Worm (Caenorhabditis elegans) whole organism, mixed stage, embryonic: Measurements from ENCODE around the gene kin-21.

ENCODE experiments used
- bed-3 ChIP-seq: fragments of 200-800 bp; sonication (Bioruptor generic); optimal IDR thresholded peaks from 3 replicates; lab custom pipeline; 2018; ENCODE audit warnings: mild to moderate bottlenecking, missing genetic modification characterization, moderate library complexity, missing compliant biosample characterization
- blmp-1 ChIP-seq: fragments of 150-350 bp; optimal IDR thresholded peaks from 2 replicates; lab custom pipeline; 2014; ENCODE audit warnings: missing biosample characterization, missing genetic modification characterization
- ceh-39 ChIP-seq: fragments of 150-350 bp; optimal IDR thresholded peaks from 2 replicates; lab custom pipeline; 2014; ENCODE audit warnings: missing biosample characterization, missing genetic modification characterization
- ceh-83 ChIP-seq: fragments of 200-800 bp; sonication (Bioruptor generic); optimal IDR thresholded peaks from 2 replicates; lab custom pipeline; 2018; ENCODE audit warnings: mild to moderate bottlenecking, missing genetic modification characterization, missing compliant biosample characterization
- ces-1 ChIP-seq: fragments of 150-350 bp; optimal IDR thresholded peaks from 2 replicates; lab custom pipeline; 2014; ENCODE audit warnings: missing biosample characterization, missing genetic modification reagents, missing genetic modification characterization
- drap-1 ChIP-seq: fragments of 200-800 bp; sonication (Bioruptor generic); optimal IDR thresholded peaks from 3 replicates; lab custom pipeline; 2018; ENCODE audit warnings: mild to moderate bottlenecking, missing genetic modification characterization, missing compliant biosample characterization
- elt-1 ChIP-seq: sonication (generic microtip); optimal IDR thresholded peaks from 2 replicates; lab custom pipeline; 2017; ENCODE audit warnings: missing genetic modification characterization, mild to moderate bottlenecking, missing compliant biosample characterization, antibody characterized with exemption, moderate library complexity, borderline replicate concordance; ENCODE audit not compliant: insufficient read depth
- elt-3 ChIP-seq: fragments of 150-350 bp; optimal IDR thresholded peaks from 2 replicates; lab custom pipeline; 2014; ENCODE audit warnings: missing biosample characterization, missing genetic modification characterization
- flh-1 ChIP-seq: fragments of 200-800 bp; sonication (Bioruptor generic); optimal IDR thresholded peaks from 2 replicates; lab custom pipeline; 2018; ENCODE audit warnings: mild to moderate bottlenecking, missing genetic modification characterization, moderate library complexity, missing compliant biosample characterization
- ham-2 ChIP-seq: fragments of 200-800 bp; sonication (Bioruptor generic); optimal IDR thresholded peaks from 2 replicates; lab custom pipeline; 2018; ENCODE audit warnings: mild to moderate bottlenecking, missing genetic modification characterization, missing compliant biosample characterization
- hlh-1 ChIP-seq: fragments of 150-350 bp; optimal IDR thresholded peaks from 2 replicates; lab custom pipeline; 2014; ENCODE audit warnings: missing biosample characterization, missing genetic modification reagents, missing genetic modification characterization
- lin-32 ChIP-seq: fragments of 200-800 bp; sonication (Bioruptor generic); optimal IDR thresholded peaks from 2 replicates; lab custom pipeline; 2018; ENCODE audit warnings: mild to moderate bottlenecking, missing genetic modification characterization, missing compliant biosample characterization
- lsy-2 ChIP-seq: fragments of 150-350 bp; optimal IDR thresholded peaks from 2 replicates; lab custom pipeline; 2014; ENCODE audit warnings: missing biosample characterization, missing genetic modification characterization
- mab-5 ChIP-seq: fragments of 150-350 bp; optimal IDR thresholded peaks from 2 replicates; lab custom pipeline; 2014; ENCODE audit warnings: missing biosample characterization, missing genetic modification characterization
- mep-1 ChIP-seq: fragments of 150-350 bp; optimal IDR thresholded peaks from 2 replicates; lab custom pipeline; 2017; ENCODE audit warnings: missing biosample characterization, missing genetic modification reagents, missing genetic modification characterization, inconsistent platforms
- mls-2 ChIP-seq: sonication (generic microtip); optimal IDR thresholded peaks from 2 replicates; lab custom pipeline; 2016; ENCODE audit warnings: mild to moderate bottlenecking, missing genetic modification characterization, moderate library complexity, missing compliant biosample characterization
- nhr-12 ChIP-seq: fragments of 150-350 bp; optimal IDR thresholded peaks from 2 replicates; lab custom pipeline; 2014; ENCODE audit warnings: missing biosample characterization, missing genetic modification characterization
- nhr-28 ChIP-seq: fragments of 150-350 bp; optimal IDR thresholded peaks from 2 replicates; lab custom pipeline; 2014; ENCODE audit warnings: missing biosample characterization, missing genetic modification characterization
- nhr-76 ChIP-seq: sonication (generic microtip); optimal IDR thresholded peaks from 2 replicates; lab custom pipeline; 2017; ENCODE audit warnings: missing biosample characterization, missing genetic modification characterization
- pha-4 ChIP-seq: fragments of 150-350 bp; optimal IDR thresholded peaks from 2 replicates; lab custom pipeline; 2018; ENCODE audit warnings: missing biosample characterization, missing genetic modification reagents, missing genetic modification characterization
- sem-2 ChIP-seq: fragments of 200-800 bp; sonication (Bioruptor generic); optimal IDR thresholded peaks from 2 replicates; lab custom pipeline; 2018; ENCODE audit warnings: mild to moderate bottlenecking, missing genetic modification characterization, missing compliant biosample characterization
- snpc-4 ChIP-seq: fragments of 150-350 bp; optimal IDR thresholded peaks from 2 replicates; lab custom pipeline; 2014; ENCODE audit warnings: missing biosample characterization, missing genetic modification characterization
- tbx-8 ChIP-seq: fragments of 200-800 bp; sonication (Bioruptor generic); optimal IDR thresholded peaks from 2 replicates; lab custom pipeline; 2018; ENCODE audit warnings: mild to moderate bottlenecking, missing genetic modification characterization, moderate library complexity, missing compliant biosample characterization
- unc-120 ChIP-seq: sonication (generic microtip); optimal IDR thresholded peaks from 2 replicates; lab custom pipeline; 2017; ENCODE audit warnings: missing genetic modification characterization, missing compliant biosample characterization; ENCODE audit not compliant: poor library complexity, severe bottlenecking
- unc-39 ChIP-seq: fragments of 150-350 bp; optimal IDR thresholded peaks from 2 replicates; lab custom pipeline; 2014; ENCODE audit warnings: missing biosample characterization, missing genetic modification characterization
- unc-62 ChIP-seq: fragments of 150-350 bp; optimal IDR thresholded peaks from 2 replicates; lab custom pipeline; 2014; ENCODE audit warnings: missing biosample characterization, missing genetic modification reagents, missing genetic modification characterization
- zip-8 ChIP-seq: fragments of 150-350 bp; optimal IDR thresholded peaks from 2 replicates; lab custom pipeline; 2014; ENCODE audit warnings: missing biosample characterization, missing genetic modification characterization

Gene kin-21

DNA sequence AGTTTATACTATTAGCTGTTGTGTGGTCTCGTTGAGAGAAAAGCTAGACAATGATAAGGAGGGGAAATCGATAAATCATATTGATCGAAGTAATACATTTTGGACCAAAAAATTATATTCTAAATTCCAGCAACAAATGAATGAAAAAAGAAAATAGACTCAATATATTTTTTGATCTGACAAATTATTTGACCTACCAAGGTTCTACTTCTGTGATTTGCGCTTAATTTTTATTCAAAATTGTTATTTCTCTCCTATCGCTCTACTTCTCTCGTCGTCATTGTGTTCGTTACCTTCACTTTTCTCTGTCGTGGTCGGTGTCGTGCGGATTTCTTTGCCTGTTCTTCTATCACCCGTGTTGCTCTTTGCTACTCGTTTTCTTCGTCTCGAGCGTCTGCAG is 26.3 kb downstream of the kin-21 start:
- TF ChIP-seq unc-62 (no peak), lin-32 (GFP tag; lab: Kevin White, UChicago) (no peak), mls-2 (tag; lab: Kevin White, UChicago) (no peak)
- TF ChIP-seq, all 35 proteins: peak for 0

DNA sequence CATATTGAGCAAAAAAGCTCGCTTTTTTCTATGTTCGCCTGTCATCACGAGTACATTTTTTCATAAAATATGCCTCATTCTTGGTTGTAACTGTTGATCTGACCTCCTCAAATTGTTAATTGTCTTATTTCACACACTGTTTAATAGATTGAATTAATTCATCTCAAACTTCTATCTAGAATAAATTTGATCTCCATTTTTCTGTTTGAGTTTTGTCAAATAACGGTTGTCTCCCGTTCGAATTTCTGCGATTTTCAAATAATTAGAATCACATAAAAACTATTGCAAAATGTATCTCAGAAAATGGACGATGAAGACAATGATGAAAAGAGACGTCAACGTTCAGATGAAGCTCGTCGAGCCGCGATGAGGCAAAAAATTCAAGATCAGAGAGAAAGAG is 29.2 kb downstream of the kin-21 start, which contains the start of gene K07F5.14:
Gene K07F5.14 (plus strand): TSS at position 301 of the 400 bp plus-strand sequence.
- TF ChIP-seq flh-1 (GFP tag; lab: Kevin White, UChicago), result no peak

DNA sequence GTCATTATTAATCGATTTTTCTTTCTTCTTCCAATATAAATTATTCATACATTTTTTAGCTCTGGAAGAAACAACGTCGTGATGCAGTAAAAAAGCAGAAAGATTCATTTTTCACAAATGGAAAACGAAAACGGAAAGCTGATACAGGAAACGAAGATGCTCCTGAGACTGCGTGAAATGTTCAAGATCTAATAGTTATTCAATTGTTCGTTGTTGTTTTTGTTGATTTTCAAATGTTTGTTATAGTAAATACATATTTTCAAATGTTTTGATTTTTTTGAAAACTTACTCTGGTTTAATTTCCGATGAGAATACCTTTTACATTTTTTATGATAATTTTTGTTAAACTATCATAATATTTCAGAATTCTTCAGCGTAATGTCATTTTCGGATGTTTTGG is 31.1 kb downstream of the kin-21 start, which contains the start of gene K07F5.16:
Gene K07F5.16 (plus strand): TSS at position 301 of the 400 bp plus-strand sequence.
- TF ChIP-seq nhr-28 (tag; lab: Kevin White, UChicago) (no peak), sem-2 (GFP tag; lab: Kevin White, UChicago) (no peak), ham-2 (GFP tag; lab: Kevin White, UChicago) (no peak), blmp-1 (no peak), elt-1 (tag; lab: Kevin White, UChicago) (no peak)

DNA sequence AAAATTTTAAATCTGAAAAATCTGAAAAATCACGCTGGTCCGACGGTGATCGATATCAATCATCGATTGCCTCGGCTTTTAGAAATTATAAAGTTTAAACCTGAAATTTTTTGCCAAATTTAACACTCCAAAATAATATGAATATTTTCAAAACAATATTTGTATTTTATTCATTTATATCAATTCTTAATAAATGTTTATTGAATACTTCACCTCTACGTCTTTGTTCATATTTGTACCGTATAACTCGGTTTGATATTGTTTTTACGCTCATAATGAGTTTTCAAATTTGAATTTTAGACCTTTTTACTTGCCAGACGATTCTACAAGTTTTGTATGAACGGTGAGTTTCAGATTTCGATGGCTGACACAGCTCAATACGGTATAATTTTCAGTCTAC is 32.1 kb downstream of the kin-21 start, which contains the start of the genes K07F5.15 and K07F5.22:
Gene K07F5.15 (plus strand): TSS at position 301 of the 400 bp plus-strand sequence.
Gene K07F5.22 (plus strand): TSS at position 301 of the 400 bp plus-strand sequence.
- TF ChIP-seq snpc-4 (tag; lab: Kevin White, UChicago) (no peak), sem-2 (GFP tag; lab: Kevin White, UChicago) (no peak), bed-3 (GFP tag; lab: Kevin White, UChicago) (no peak), unc-62 (no peak), tbx-8 (GFP tag; lab: Kevin White, UChicago) (no peak), nhr-12 (tag; lab: Kevin White, UChicago) (no peak), hlh-1 (no peak), zip-8 (tag; lab: Kevin White, UChicago) (no peak), nhr-76 (no peak), mab-5 (tag; lab: Kevin White, UChicago) (no peak), unc-39 (tag; lab: Kevin White, UChicago) (no peak)

DNA sequence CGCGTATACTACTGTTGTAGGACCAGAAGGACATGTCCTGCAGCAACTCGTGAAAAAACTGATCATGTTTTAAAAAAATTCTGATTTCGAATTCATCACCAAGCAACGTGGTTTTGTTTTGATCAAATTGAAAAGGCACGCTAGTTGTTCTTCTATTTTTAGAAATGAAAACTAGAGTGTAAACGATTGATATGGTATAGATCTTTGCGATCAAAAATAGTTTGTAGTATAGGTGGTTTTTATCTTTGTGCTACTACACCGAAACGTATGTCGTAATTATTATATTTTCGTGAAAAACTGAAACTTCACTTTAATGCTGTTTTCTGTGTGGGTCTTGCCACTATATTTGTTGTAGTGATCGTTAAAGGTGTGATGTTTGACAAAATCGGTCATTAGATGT is 34.2 kb downstream of the kin-21 start:
- TF ChIP-seq nhr-12 (tag; lab: Kevin White, UChicago), result no peak
- no peak for TF ChIP-seq elt-1 (tag; lab: Kevin White, UChicago)
- no peak for TF ChIP-seq pha-4 (tag; lab: Kevin White, UChicago)
- TF ChIP-seq drap-1, result no peak
- no peak for TF ChIP-seq flh-1 (GFP tag; lab: Kevin White, UChicago)
- TF ChIP-seq unc-62, result no peak
- no peak for TF ChIP-seq bed-3 (GFP tag; lab: Kevin White, UChicago)
- no peak for TF ChIP-seq mls-2 (tag; lab: Kevin White, UChicago)
- TF ChIP-seq nhr-28 (tag; lab: Kevin White, UChicago), result no peak
- no peak for TF ChIP-seq tbx-8 (GFP tag; lab: Kevin White, UChicago)

DNA sequence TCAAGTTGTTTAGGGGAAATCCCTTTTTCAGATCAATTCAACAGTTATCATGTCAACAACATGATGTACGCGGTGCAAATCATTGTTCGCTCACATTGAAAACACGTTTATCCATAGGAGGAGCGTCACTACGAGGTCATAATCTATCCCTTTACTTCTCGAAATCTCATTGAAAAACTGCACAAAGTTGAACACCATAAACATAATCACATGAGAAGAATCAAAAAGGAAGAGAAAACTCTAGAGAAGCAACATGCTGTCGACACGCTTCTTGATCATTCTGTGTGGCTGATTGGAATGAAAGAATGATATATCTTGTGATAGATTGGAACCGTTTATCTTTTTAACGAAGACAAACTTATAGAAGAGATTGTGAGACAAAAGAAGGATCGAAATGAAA is 35.2 kb downstream of the kin-21 start:
- no peak for TF ChIP-seq nhr-76
- TF ChIP-seq drap-1, result no peak
- TF ChIP-seq lsy-2 (tag; lab: Kevin White, UChicago), result no peak
- TF ChIP-seq unc-120 (tag; lab: Kevin White, UChicago), result no peak
- no peak for TF ChIP-seq sem-2 (GFP tag; lab: Kevin White, UChicago)

DNA sequence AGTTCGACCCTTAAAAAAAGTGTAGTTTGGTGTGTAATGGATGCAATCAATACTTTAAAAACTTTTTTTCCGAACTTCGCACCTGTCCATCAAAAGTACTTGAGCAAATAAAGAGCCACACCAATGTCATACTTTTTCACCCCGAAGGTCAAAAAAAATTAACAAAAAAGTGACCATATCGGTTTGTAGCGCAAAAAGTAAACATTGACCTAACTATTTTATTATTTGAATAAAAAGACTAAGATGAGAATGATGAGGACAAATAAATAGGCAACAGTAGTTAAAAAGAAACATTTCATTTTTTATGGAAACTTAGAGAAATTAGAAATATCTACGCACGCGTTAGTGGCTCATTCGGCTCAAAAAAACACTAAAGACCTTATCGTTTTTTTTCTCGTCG is 36.7 kb downstream of the kin-21 start:
- TF ChIP-seq zip-8 (tag; lab: Kevin White, UChicago) (no peak), nhr-28 (tag; lab: Kevin White, UChicago) (no peak), unc-120 (tag; lab: Kevin White, UChicago) (no peak), sem-2 (GFP tag; lab: Kevin White, UChicago) (no peak), elt-3 (tag; lab: Kevin White, UChicago) (no peak), flh-1 (GFP tag; lab: Kevin White, UChicago) (no peak), ceh-83 (GFP tag; lab: Kevin White, UChicago) (no peak), unc-39 (tag; lab: Kevin White, UChicago) (no peak), mls-2 (tag; lab: Kevin White, UChicago) (no peak), ceh-39 (tag; lab: Kevin White, UChicago) (no peak), ham-2 (GFP tag; lab: Kevin White, UChicago) (no peak), ces-1 (GFP tag; lab: Kevin White, UChicago) (no peak), mep-1 (tag; lab: Kevin White, UChicago) (no peak)
